Fruit fly (Drosophila melanogaster) whole organism, wandering third instar larva: Measurements from ENCODE around the gene mbc.

Source experiments
- Dfd ChIP-seq: fragments of >200 bp; optimal IDR thresholded peaks from 2 replicates; lab custom pipeline; 2017; ENCODE audit warnings: missing biosample characterization, missing genetic modification characterization
- Hr78 ChIP-seq: fragments of >200 bp; optimal IDR thresholded peaks from 2 replicates; lab custom pipeline; 2017; ENCODE audit warnings: missing biosample characterization, missing genetic modification characterization
- Vsx2 ChIP-seq: fragments of 200-300, 225-300 bp; sonication (Bioruptor generic); optimal IDR thresholded peaks from 2 replicates; lab custom pipeline; 2018; ENCODE audit warnings: missing biosample characterization, missing genetic modification characterization; ENCODE audit not compliant: partially characterized antibody
- dl ChIP-seq, 2 experiments: fragments of 175-275, 200-275 bp in 1 of 2; fragments of 200-275 bp in 1 of 2; sonication (Bioruptor generic); optimal IDR thresholded peaks; lab custom pipeline; 2018; ENCODE audit warnings: mild to moderate bottlenecking in 2 of 2, missing biosample characterization in 2 of 2, missing genetic modification characterization in 2 of 2, moderate library complexity in 2 of 2; ENCODE audit not compliant: partially characterized antibody in 2 of 2, insufficient read depth in 1 of 2

DNA sequence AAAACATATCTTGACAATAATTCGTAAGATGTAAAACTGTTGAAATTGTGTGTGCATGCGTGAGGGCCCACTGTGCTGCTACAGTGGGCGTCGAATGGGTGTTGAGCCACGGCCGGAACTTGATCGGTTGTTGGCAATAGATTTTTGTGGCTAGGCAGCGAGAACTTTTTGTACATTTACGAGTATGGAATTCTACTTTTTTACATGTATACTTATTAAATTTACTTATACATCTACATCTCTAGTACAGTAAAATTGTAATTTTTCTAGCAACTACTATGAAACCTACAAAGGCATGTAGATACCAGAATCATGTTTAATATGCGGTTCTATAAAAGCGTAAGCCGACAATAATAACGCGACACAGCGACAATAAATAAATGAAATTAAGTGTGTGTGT, 68.0 kb downstream of the mbc start:
- no peak for TF ChIP-seq dl (GFP tag; optimal IDR thresholded peaks at IDR 0.05; lab: Kevin White, UChicago; ENCODE audit: insufficient read depth in 1 of 2, partially characterized antibody in 2 of 2)
- TF ChIP-seq Dfd, result no peak
- no peak for TF ChIP-seq Vsx2 (GFP tag; lab: Kevin White, UChicago)
- TF ChIP-seq Hr78, result no peak
